Fruit fly (Drosophila melanogaster) whole organism, embryonic: ENCODE data around the gene Sgs5.

ENCODE experiments used
- CG10321 ChIP-seq: fragments of 200-800 bp; sonication (Bioruptor generic); IDR thresholded peaks from 2 replicates; pipeline ENCODE4 v1.3.6; 2022; ENCODE audit warnings: missing biosample characterization, missing genetic modification characterization
- CG10462 ChIP-seq: fragments of 200-800 bp; sonication (Bioruptor generic); optimal IDR thresholded peaks from 2 replicates; lab custom pipeline; 2016; ENCODE audit warnings: missing biosample characterization, missing genetic modification characterization
- CG12104 ChIP-seq: fragments of 200-800 bp; sonication (Bioruptor generic); optimal IDR thresholded peaks from 3 replicates; lab custom pipeline; 2016; ENCODE audit warnings: missing biosample characterization, missing genetic modification characterization
- CG12391 ChIP-seq: fragments of 200-800 bp; sonication (Bioruptor generic); optimal IDR thresholded peaks from 3 replicates; lab custom pipeline; 2018; ENCODE audit warnings: missing biosample characterization, mild to moderate bottlenecking, missing genetic modification characterization, moderate library complexity
- CG13424 ChIP-seq: fragments of 200-800 bp; sonication (Bioruptor generic); optimal IDR thresholded peaks from 2 replicates; lab custom pipeline; 2019; ENCODE audit warnings: missing biosample characterization, mild to moderate bottlenecking, missing genetic modification characterization, moderate library complexity
- CG15011 ChIP-seq: fragments of 200-800 bp; sonication (Bioruptor generic); optimal IDR thresholded peaks from 3 replicates; lab custom pipeline; 2018; ENCODE audit warnings: missing biosample characterization, mild to moderate bottlenecking, missing genetic modification characterization
- CG15514 ChIP-seq: fragments of 200-800 bp; sonication (Bioruptor generic); optimal IDR thresholded peaks from 3 replicates; lab custom pipeline; 2017; ENCODE audit warnings: missing biosample characterization, missing genetic modification characterization, mild to moderate bottlenecking, moderate library complexity, missing genetic modification reagents
- CG15696 ChIP-seq: fragments of 200-800 bp; sonication (Bioruptor generic); optimal IDR thresholded peaks from 2 replicates; lab custom pipeline; 2019; ENCODE audit warnings: missing biosample characterization, mild to moderate bottlenecking, missing genetic modification characterization, moderate library complexity
- CG16815 ChIP-seq: fragments of 200-800 bp; sonication (Bioruptor generic); optimal IDR thresholded peaks from 3 replicates; lab custom pipeline; 2017; ENCODE audit warnings: missing biosample characterization, mild to moderate bottlenecking, missing genetic modification characterization
- CG17568 ChIP-seq: fragments of 200-800 bp; sonication (Bioruptor generic); optimal IDR thresholded peaks from 2 replicates; lab custom pipeline; 2018; ENCODE audit warnings: missing biosample characterization, mild to moderate bottlenecking, missing genetic modification characterization, moderate library complexity
- CG17912 ChIP-seq: fragments of 200-800 bp; sonication (Bioruptor generic); optimal IDR thresholded peaks from 2 replicates; lab custom pipeline; 2018; ENCODE audit warnings: missing biosample characterization, mild to moderate bottlenecking, missing genetic modification characterization
- CG2678 ChIP-seq: fragments of 200-800 bp; sonication (Bioruptor generic); optimal IDR thresholded peaks from 3 replicates; lab custom pipeline; 2019; ENCODE audit warnings: missing biosample characterization, mild to moderate bottlenecking, missing genetic modification characterization, moderate library complexity
- CG8924 ChIP-seq: fragments of 200-800 bp; optimal IDR thresholded peaks from 3 replicates; lab custom pipeline; 2019; ENCODE audit warnings: missing biosample characterization, mild to moderate bottlenecking, missing genetic modification characterization, moderate library complexity
- CG9215 ChIP-seq: fragments of 200-800 bp; sonication (Bioruptor generic); IDR thresholded peaks from 2 replicates; pipeline ENCODE4 v1.3.6; 2022; ENCODE audit warnings: missing biosample characterization, missing genetic modification characterization
- CkIIα-i1 ChIP-seq: fragments of 200-800 bp; sonication (Bioruptor generic); IDR thresholded peaks from 2 replicates; pipeline ENCODE4 v1.3.6; 2022; ENCODE audit warnings: missing biosample characterization, missing genetic modification characterization
- CoRest ChIP-seq: fragments of 200-800 bp; sonication (Bioruptor generic); optimal IDR thresholded peaks from 3 replicates; lab custom pipeline; 2018; ENCODE audit warnings: missing biosample characterization, mild to moderate bottlenecking, missing genetic modification characterization, moderate library complexity
- D19A ChIP-seq: fragments of 200-800 bp; optimal IDR thresholded peaks from 3 replicates; lab custom pipeline; 2019; ENCODE audit warnings: missing biosample characterization, mild to moderate bottlenecking, missing genetic modification characterization, moderate library complexity
- Dek ChIP-seq: fragments of 200-800 bp; sonication (Bioruptor generic); optimal IDR thresholded peaks from 3 replicates; lab custom pipeline; 2019; ENCODE audit warnings: missing biosample characterization, mild to moderate bottlenecking, missing genetic modification characterization, moderate library complexity
- Dip2 ChIP-seq: fragments of 200-800 bp; sonication (Bioruptor generic); IDR thresholded peaks from 2 replicates; pipeline ENCODE4 v1.3.6; 2022; ENCODE audit warnings: missing biosample characterization, missing genetic modification characterization
- Dref ChIP-seq: fragments of 200-800 bp; sonication (Bioruptor generic); IDR thresholded peaks from 2 replicates; pipeline ENCODE4 v1.3.6; 2022; ENCODE audit warnings: missing biosample characterization, missing genetic modification characterization
- ERR ChIP-seq: fragments of 200-800 bp; sonication (Bioruptor generic); optimal IDR thresholded peaks from 2 replicates; lab custom pipeline; 2016; ENCODE audit warnings: missing biosample characterization, missing genetic modification characterization
- Eip74EF ChIP-seq, 2 experiments: fragments of 200-800 bp in 1 of 2; fragments of >200 bp in 1 of 2; sonication (Bioruptor generic) in 1 of 2; optimal IDR thresholded peaks; 2 replicates each; lab custom pipeline; 2017 to 2019; ENCODE audit warnings: missing biosample characterization in 2 of 2, missing genetic modification characterization in 2 of 2, mild to moderate bottlenecking in 1 of 2, moderate library complexity in 1 of 2
- Fer2 ChIP-seq: fragments of 200-800 bp; sonication (Bioruptor generic); optimal IDR thresholded peaks from 2 replicates; lab custom pipeline; 2018; ENCODE audit warnings: missing biosample characterization, mild to moderate bottlenecking, missing genetic modification characterization, moderate library complexity
- HLH3B ChIP-seq: fragments of 200-800 bp; sonication (Bioruptor generic); IDR thresholded peaks from 2 replicates; pipeline ENCODE4 v1.3.6; 2022; ENCODE audit warnings: missing biosample characterization, missing genetic modification characterization
- Hand ChIP-seq: fragments of 200-800 bp; sonication (Bioruptor generic); optimal IDR thresholded peaks from 2 replicates; lab custom pipeline; 2017; ENCODE audit warnings: mild to moderate bottlenecking, missing biosample characterization, missing genetic modification reagents, missing genetic modification characterization
- Hr51 ChIP-seq, 2 experiments: fragments of 200-800 bp; sonication (Bioruptor generic); optimal IDR thresholded peaks; 2 replicates in 1 of 2; 3 replicates in 1 of 2; lab custom pipeline; 2016 to 2018; ENCODE audit warnings: missing biosample characterization in 2 of 2, missing genetic modification characterization in 2 of 2, mild to moderate bottlenecking in 1 of 2, moderate library complexity in 1 of 2
- NC2α ChIP-seq: fragments of 200-800 bp; sonication (Bioruptor generic); optimal IDR thresholded peaks from 2 replicates; lab custom pipeline; 2016; ENCODE audit warnings: missing biosample characterization, missing genetic modification characterization
- Oli ChIP-seq: fragments of 200-800 bp; sonication (Bioruptor generic); optimal IDR thresholded peaks from 2 replicates; lab custom pipeline; 2018; ENCODE audit warnings: missing biosample characterization, mild to moderate bottlenecking, missing genetic modification characterization, moderate library complexity
- Sox102F ChIP-seq: fragments of 200-800 bp; sonication (Bioruptor generic); optimal IDR thresholded peaks from 2 replicates; lab custom pipeline; 2018; ENCODE audit warnings: missing biosample characterization, mild to moderate bottlenecking, missing genetic modification characterization, moderate library complexity
- Tbp ChIP-seq: fragments of >200 bp; optimal IDR thresholded peaks from 2 replicates; lab custom pipeline; 2018; ENCODE audit warnings: missing biosample characterization, missing genetic modification characterization
- aop ChIP-seq: fragments of 200-800 bp; sonication (Bioruptor generic); IDR thresholded peaks from 2 replicates; pipeline ENCODE4 v1.3.6; 2022; ENCODE audit warnings: missing biosample characterization, missing genetic modification characterization
- ap ChIP-seq: fragments of 200-800 bp; sonication (Bioruptor generic); IDR thresholded peaks from 2 replicates; pipeline ENCODE4 v1.3.6; 2022; ENCODE audit warnings: missing biosample characterization, missing genetic modification characterization
- az2 ChIP-seq: fragments of 200-800 bp; sonication (Bioruptor generic); optimal IDR thresholded peaks from 3 replicates; lab custom pipeline; 2016; ENCODE audit warnings: missing biosample characterization, missing genetic modification characterization
- br ChIP-seq: fragments of >200 bp; optimal IDR thresholded peaks from 2 replicates; lab custom pipeline; 2017
- cas ChIP-seq: fragments of 200-800 bp; sonication (Bioruptor generic); IDR thresholded peaks from 2 replicates; pipeline ENCODE4 v1.3.6; 2022; ENCODE audit warnings: missing biosample characterization, missing genetic modification characterization
- dm ChIP-seq: fragments of 200-800 bp; sonication (Bioruptor generic); optimal IDR thresholded peaks from 3 replicates; lab custom pipeline; 2016; ENCODE audit warnings: missing biosample characterization, missing genetic modification characterization
- dysf ChIP-seq: fragments of 200-800 bp; sonication (Bioruptor generic); IDR thresholded peaks from 3 replicates; pipeline ENCODE4 v1.3.6; 2022; ENCODE audit warnings: missing biosample characterization, missing genetic modification characterization
- eve ChIP-seq, 2 experiments: fragments of >200 bp; optimal IDR thresholded peaks; 2 replicates each; lab custom pipeline; 2017; ENCODE audit warnings: missing biosample characterization in 2 of 2, missing genetic modification characterization in 2 of 2
- gce ChIP-seq: fragments of 200-800 bp; sonication (Bioruptor generic); IDR thresholded peaks from 3 replicates; pipeline ENCODE4 v1.3.6; 2022; ENCODE audit warnings: missing biosample characterization, missing genetic modification characterization
- grau ChIP-seq: fragments of 200-800 bp; optimal IDR thresholded peaks from 3 replicates; lab custom pipeline; 2019; ENCODE audit warnings: missing biosample characterization, mild to moderate bottlenecking, missing genetic modification characterization, moderate library complexity
- gsb ChIP-seq: fragments of 200-800 bp; sonication (Bioruptor generic); IDR thresholded peaks from 2 replicates; pipeline ENCODE4 v1.3.6; 2022; ENCODE audit warnings: missing biosample characterization, missing genetic modification characterization
- onecut ChIP-seq: fragments of 200-800 bp; sonication (Bioruptor generic); IDR thresholded peaks from 2 replicates; pipeline ENCODE4 v1.3.6; 2022; ENCODE audit warnings: missing biosample characterization, missing genetic modification characterization
- otp ChIP-seq: fragments of 200-800 bp; sonication (Bioruptor generic); IDR thresholded peaks from 3 replicates; pipeline ENCODE4, ENCODE4 v1.3.6; 2022; ENCODE audit warnings: missing biosample characterization, missing genetic modification characterization
- repo ChIP-seq: fragments of 200-800 bp; sonication (Bioruptor generic); optimal IDR thresholded peaks from 2 replicates; lab custom pipeline; 2016; ENCODE audit warnings: missing biosample characterization, missing genetic modification characterization
- sens ChIP-seq: fragments of 200-800 bp; sonication (Bioruptor generic); peaks from one replicate; lab custom pipeline; 2016; ENCODE audit warnings: missing biosample characterization, missing genetic modification characterization
- sob ChIP-seq: fragments of 200-800 bp; sonication (Bioruptor generic); IDR thresholded peaks from 2 replicates; pipeline ENCODE4 v1.3.6; 2022; ENCODE audit warnings: missing biosample characterization, missing genetic modification characterization
- tgo ChIP-seq: fragments of 200-800 bp; sonication (Bioruptor generic); IDR thresholded peaks from 3 replicates; pipeline ENCODE4 v1.3.6; 2022; ENCODE audit warnings: missing biosample characterization, missing genetic modification characterization
- tna ChIP-seq: fragments of 200-800 bp; sonication (Bioruptor generic); IDR thresholded peaks from 2 replicates; pipeline ENCODE4 v1.3.6; 2022; ENCODE audit warnings: missing biosample characterization, missing genetic modification characterization; ENCODE audit not compliant: partially characterized antibody
- wek ChIP-seq: fragments of 200-800 bp; sonication (Bioruptor generic); optimal IDR thresholded peaks from 3 replicates; lab custom pipeline; 2018; ENCODE audit warnings: missing biosample characterization, mild to moderate bottlenecking, missing genetic modification characterization, moderate library complexity

Gene Sgs5

dm6 chr3R:17611836-17612235 lies 16.7 kb downstream of the Sgs5 start (continued):
- TF ChIP-seq br (lab: Kevin White, UChicago): no peak
- TF ChIP-seq eve (GFP tag; optimal IDR thresholded peaks at IDR 0.05; lab: Kevin White, UChicago): no peak
- no peak for TF ChIP-seq CG10462
- peak; percentile 49 for TF ChIP-seq CG13424
- no peak for TF ChIP-seq Tbp
- TF ChIP-seq D19A (tag; lab: Kevin White, UChicago): peak; percentile 39
- TF ChIP-seq Hand (GFP tag; lab: Kevin White, UChicago): no peak
- TF ChIP-seq CG2678: peak; percentile 17
- TF ChIP-seq Sox102F (GFP tag; lab: Kevin White, UChicago): peak; percentile 10
- peak; percentile 8; the same call in 1 of the 3 replicates for TF ChIP-seq dysf (GFP tag; lab: Robert Waterston, UW)
- no peak for TF ChIP-seq tna (GFP tag; lab: Robert Waterston, UW)
- TF ChIP-seq CG15011 (GFP tag; lab: Kevin White, UChicago): no peak
- TF ChIP-seq sens (GFP tag; lab: Kevin White, UChicago): no peak
- TF ChIP-seq Hr51 (GFP tag; optimal IDR thresholded peaks at IDR 0.05; lab: Kevin White, UChicago): peak in 1 of 2 experiments; percentile 30
- no peak for TF ChIP-seq dm (GFP tag; lab: Kevin White, UChicago)
- no peak for TF ChIP-seq az2 (GFP tag; lab: Kevin White, UChicago)
- peak; percentile 20 for TF ChIP-seq Oli
- peak; percentile 15 for TF ChIP-seq Dek (tag; lab: Kevin White, UChicago)
- no peak for TF ChIP-seq HLH3B
- TF ChIP-seq CG16815 (GFP tag; lab: Kevin White, UChicago): no peak
- no peak for TF ChIP-seq Fer2 (tag; lab: Kevin White, UChicago)
- TF ChIP-seq repo: no peak
- TF ChIP-seq CG12104 (GFP tag; lab: Kevin White, UChicago): no peak
- no peak for TF ChIP-seq Dref (GFP tag; lab: Robert Waterston, UW)
- TF ChIP-seq CG17912 (GFP tag; lab: Kevin White, UChicago): no peak
- no peak for TF ChIP-seq cas
- TF ChIP-seq gsb (GFP tag; lab: Robert Waterston, UW): no peak
- TF ChIP-seq otp (GFP tag; lab: Robert Waterston, UW): no peak
- peak; percentile 30 for TF ChIP-seq CG8924 (tag; lab: Kevin White, UChicago)
- no peak for TF ChIP-seq ap (GFP tag; lab: Robert Waterston, UW)
- TF ChIP-seq onecut (GFP tag; lab: Robert Waterston, UW): no peak
- TF ChIP-seq CG10321 (GFP tag; lab: Robert Waterston, UW): no peak
- TF ChIP-seq grau (tag; lab: Kevin White, UChicago): peak; percentile 45
- TF ChIP-seq CG12391 (tag; lab: Kevin White, UChicago): no peak
- TF ChIP-seq sob: no peak
- TF ChIP-seq tgo (GFP tag; lab: Robert Waterston, UW): peak; percentile 25; the same call in 1 of the 3 replicates

DNA sequence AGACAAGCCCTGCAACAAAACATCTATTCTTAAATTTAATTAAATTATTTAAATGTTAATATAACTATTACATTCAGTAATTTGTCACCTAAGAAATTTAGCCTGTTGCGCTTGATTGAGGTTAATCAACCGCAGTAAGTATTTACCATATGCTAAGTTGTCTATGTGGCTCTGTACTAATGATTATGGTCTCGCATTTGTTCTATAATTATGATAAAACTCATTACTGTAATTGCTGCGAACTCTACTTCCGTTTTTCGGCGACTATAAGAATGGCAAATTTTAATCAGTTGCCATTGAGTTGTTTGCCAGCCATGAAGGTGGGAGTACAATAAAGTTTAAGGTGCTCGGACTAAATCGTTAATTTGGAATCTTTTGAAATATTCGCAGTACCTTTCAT lies 17.4 kb downstream of the Sgs5 start, which contains the start of gene CG34281:
Gene CG34281 (plus strand): TSS at position 301 of the 400 bp plus-strand sequence.
- TF ChIP-seq CG9215 (no peak), ERR (no peak), CkIIα-i1 (no peak), aop (no peak), CG17568 (GFP tag; lab: Kevin White, UChicago) (no peak), CG15696 (tag; lab: Kevin White, UChicago) (no peak), wek (no peak), Dip2 (GFP tag; lab: Robert Waterston, UW) (no peak), Eip74EF (GFP tag; optimal IDR thresholded peaks at IDR 0.05; lab: Kevin White, UChicago) (no peak), grau (tag; lab: Kevin White, UChicago) (no peak), CoRest (no peak), CG15514 (GFP tag; lab: Kevin White, UChicago) (no peak), NC2α (GFP tag; lab: Kevin White, UChicago) (no peak), gce (GFP tag; lab: Robert Waterston, UW) (no peak)
